Fruit fly (Drosophila melanogaster) whole organism, embryonic: ENCODE data around the gene Ubc4.

ENCODE experiments used
- Atf6 ChIP-seq: fragments of 200-800 bp; sonication (Bioruptor generic); IDR thresholded peaks from 2 replicates; pipeline ENCODE4 v1.3.6; 2022; ENCODE audit warnings: missing biosample characterization, missing genetic modification characterization
- CG1024 ChIP-seq: fragments of 200-800 bp; sonication (Bioruptor generic); IDR thresholded peaks from 2 replicates; pipeline ENCODE4 v1.3.6; 2022; ENCODE audit warnings: missing biosample characterization, missing genetic modification characterization
- CG10462 ChIP-seq: fragments of 200-800 bp; sonication (Bioruptor generic); optimal IDR thresholded peaks from 2 replicates; lab custom pipeline; 2016; ENCODE audit warnings: missing biosample characterization, missing genetic modification characterization
- CG11085 ChIP-seq: fragments of 200-800 bp; sonication (Bioruptor generic); IDR thresholded peaks from 2 replicates; pipeline ENCODE4 v1.3.6; 2022; ENCODE audit warnings: missing biosample characterization, missing genetic modification characterization
- CG11093 ChIP-seq: fragments of 200-800 bp; sonication (Bioruptor generic); IDR thresholded peaks from 3 replicates; pipeline ENCODE4 v1.3.6; 2022; ENCODE audit warnings: missing biosample characterization, missing genetic modification characterization
- CG12236 ChIP-seq: fragments of 200-800 bp; sonication (Bioruptor generic); optimal IDR thresholded peaks from 2 replicates; lab custom pipeline; 2016; ENCODE audit warnings: missing biosample characterization, missing genetic modification characterization
- CG12744 ChIP-seq: fragments of 200-800 bp; sonication (Bioruptor generic); optimal IDR thresholded peaks from 2 replicates; lab custom pipeline; 2016; ENCODE audit warnings: missing biosample characterization, missing genetic modification characterization
- CG13424 ChIP-seq: fragments of 200-800 bp; sonication (Bioruptor generic); optimal IDR thresholded peaks from 2 replicates; lab custom pipeline; 2019; ENCODE audit warnings: missing biosample characterization, mild to moderate bottlenecking, missing genetic modification characterization, moderate library complexity
- CG15514 ChIP-seq: fragments of 200-800 bp; sonication (Bioruptor generic); optimal IDR thresholded peaks from 3 replicates; lab custom pipeline; 2017; ENCODE audit warnings: missing biosample characterization, missing genetic modification characterization, mild to moderate bottlenecking, moderate library complexity, missing genetic modification reagents
- CG16779 ChIP-seq: fragments of 200-800 bp; sonication (Bioruptor generic); IDR thresholded peaks from 2 replicates; pipeline ENCODE4 v1.3.6; 2022; ENCODE audit warnings: missing biosample characterization, missing genetic modification characterization
- CG1792 ChIP-seq: fragments of 200-800 bp; sonication (Bioruptor generic); optimal IDR thresholded peaks from 2 replicates; lab custom pipeline; 2016; ENCODE audit warnings: missing biosample characterization, missing genetic modification characterization
- CG18262 ChIP-seq: fragments of 200-800 bp; optimal IDR thresholded peaks from 3 replicates; lab custom pipeline; 2019; ENCODE audit warnings: missing biosample characterization, mild to moderate bottlenecking, missing genetic modification characterization, moderate library complexity
- CG2875 ChIP-seq: fragments of 200-800 bp; sonication (Bioruptor generic); optimal IDR thresholded peaks from 2 replicates; lab custom pipeline; 2017; ENCODE audit warnings: missing biosample characterization, mild to moderate bottlenecking, missing genetic modification characterization, missing genetic modification reagents
- CG4617 ChIP-seq: fragments of 200-800 bp; sonication (Bioruptor generic); optimal IDR thresholded peaks from 3 replicates; lab custom pipeline; 2016; ENCODE audit warnings: missing biosample characterization, missing genetic modification characterization, borderline replicate concordance
- CG4854 ChIP-seq: fragments of 200-800 bp; sonication (Bioruptor generic); optimal IDR thresholded peaks from 2 replicates; lab custom pipeline; 2016; ENCODE audit warnings: missing biosample characterization, missing genetic modification characterization, inconsistent platforms
- CG7556 ChIP-seq: fragments of 200-800 bp; sonication (Bioruptor generic); optimal IDR thresholded peaks from 2 replicates; lab custom pipeline; 2017; ENCODE audit warnings: missing biosample characterization, mild to moderate bottlenecking, missing genetic modification characterization
- Dad ChIP-seq: fragments of 200-800 bp; sonication (Bioruptor generic); optimal IDR thresholded peaks from 3 replicates; lab custom pipeline; 2016; ENCODE audit warnings: missing biosample characterization, missing genetic modification characterization
- Dip2 ChIP-seq: fragments of 200-800 bp; sonication (Bioruptor generic); IDR thresholded peaks from 2 replicates; pipeline ENCODE4 v1.3.6; 2022; ENCODE audit warnings: missing biosample characterization, missing genetic modification characterization
- Ets65A ChIP-seq: fragments of 200-800 bp; sonication (Bioruptor generic); peaks from one replicate; lab custom pipeline; 2016; ENCODE audit warnings: missing biosample characterization, missing genetic modification characterization
- HLH4C ChIP-seq: fragments of 200-800 bp; sonication (Bioruptor generic); IDR thresholded peaks from 3 replicates; pipeline ENCODE4 v1.3.6; 2022; ENCODE audit warnings: missing biosample characterization, missing genetic modification characterization; ENCODE audit not compliant: partially characterized antibody
- Mrtf ChIP-seq: fragments of 200-800 bp; sonication (Bioruptor generic); IDR thresholded peaks from 3 replicates; pipeline ENCODE4 v1.3.6; 2022; ENCODE audit warnings: missing biosample characterization, missing genetic modification characterization
- Poxn ChIP-seq: fragments of 200-800 bp; sonication (Bioruptor generic); IDR thresholded peaks from 2 replicates; pipeline ENCODE4 v1.3.6; 2022; ENCODE audit warnings: missing biosample characterization, missing genetic modification characterization
- Six4 ChIP-seq: fragments of 200-800 bp; sonication (Bioruptor generic); optimal IDR thresholded peaks from 2 replicates; lab custom pipeline; 2016; ENCODE audit warnings: missing biosample characterization, missing genetic modification characterization
- Tbp ChIP-seq: fragments of >200 bp; optimal IDR thresholded peaks from 2 replicates; lab custom pipeline; 2018; ENCODE audit warnings: missing biosample characterization, missing genetic modification characterization
- Vsx1 ChIP-seq: fragments of 200-800 bp; sonication (Bioruptor generic); optimal IDR thresholded peaks from 2 replicates; lab custom pipeline; 2017; ENCODE audit warnings: missing biosample characterization, mild to moderate bottlenecking, missing genetic modification characterization, missing genetic modification reagents
- abd-A ChIP-seq: fragments of 200-800 bp; sonication (Bioruptor generic); optimal IDR thresholded peaks from 3 replicates; lab custom pipeline; 2019; ENCODE audit warnings: missing biosample characterization, mild to moderate bottlenecking, missing genetic modification characterization, moderate library complexity
- ase ChIP-seq: fragments of 200-800 bp; sonication (Bioruptor generic); IDR thresholded peaks from 3 replicates; pipeline ENCODE4 v1.3.6; 2022; ENCODE audit warnings: missing biosample characterization, missing genetic modification characterization
- ato ChIP-seq: fragments of 200-800 bp; sonication (Bioruptor generic); IDR thresholded peaks from 2 replicates; pipeline ENCODE4 v1.3.6; 2022; ENCODE audit warnings: missing biosample characterization, missing genetic modification characterization; ENCODE audit not compliant: partially characterized antibody
- bab2 ChIP-seq: fragments of 200-800 bp; sonication (Bioruptor generic); optimal IDR thresholded peaks from 2 replicates; lab custom pipeline; 2016; ENCODE audit warnings: missing biosample characterization, missing genetic modification characterization
- bbx ChIP-seq: fragments of 200-800 bp; sonication (Bioruptor generic); IDR thresholded peaks from 2 replicates; pipeline ENCODE4 v1.3.6; 2022; ENCODE audit warnings: missing biosample characterization, missing genetic modification characterization; ENCODE audit not compliant: partially characterized antibody
- btn ChIP-seq: fragments of 200-800 bp; sonication (Bioruptor generic); optimal IDR thresholded peaks from 2 replicates; lab custom pipeline; 2016; ENCODE audit warnings: missing biosample characterization, missing genetic modification characterization
- cas ChIP-seq: fragments of 200-800 bp; sonication (Bioruptor generic); IDR thresholded peaks from 2 replicates; pipeline ENCODE4 v1.3.6; 2022; ENCODE audit warnings: missing biosample characterization, missing genetic modification characterization
- cato ChIP-seq: fragments of 200-800 bp; sonication (Bioruptor generic); optimal IDR thresholded peaks from 2 replicates; lab custom pipeline; 2016; ENCODE audit warnings: missing biosample characterization, missing genetic modification characterization, borderline replicate concordance
- chm ChIP-seq: fragments of 200-800 bp; sonication (Bioruptor generic); IDR thresholded peaks from 2 replicates; pipeline ENCODE4 v1.3.6; 2022; ENCODE audit warnings: missing biosample characterization, missing genetic modification characterization
- cwo ChIP-seq: fragments of 200-800 bp; sonication (Bioruptor generic); optimal IDR thresholded peaks from 3 replicates; lab custom pipeline; 2017; ENCODE audit warnings: missing biosample characterization, missing genetic modification characterization, mild to moderate bottlenecking, moderate library complexity, missing genetic modification reagents
- dan ChIP-seq: fragments of 200-800 bp; sonication (Bioruptor generic); IDR thresholded peaks from 2 replicates; pipeline ENCODE4 v1.3.6; 2022; ENCODE audit warnings: missing biosample characterization, missing genetic modification characterization
- dysf ChIP-seq: fragments of 200-800 bp; sonication (Bioruptor generic); IDR thresholded peaks from 3 replicates; pipeline ENCODE4 v1.3.6; 2022; ENCODE audit warnings: missing biosample characterization, missing genetic modification characterization
- fd3F ChIP-seq: fragments of 200-800 bp; sonication (Bioruptor generic); optimal IDR thresholded peaks from 2 replicates; lab custom pipeline; 2018; ENCODE audit warnings: missing biosample characterization, mild to moderate bottlenecking, missing genetic modification characterization, moderate library complexity
- fu2 ChIP-seq: fragments of 200-800 bp; sonication (Bioruptor generic); optimal IDR thresholded peaks from 2 replicates; lab custom pipeline; 2016; ENCODE audit warnings: missing biosample characterization, missing genetic modification characterization
- grau ChIP-seq: fragments of 200-800 bp; optimal IDR thresholded peaks from 3 replicates; lab custom pipeline; 2019; ENCODE audit warnings: missing biosample characterization, mild to moderate bottlenecking, missing genetic modification characterization, moderate library complexity
- her ChIP-seq: fragments of 200-800 bp; sonication (Bioruptor generic); optimal IDR thresholded peaks from 2 replicates; lab custom pipeline; 2016; ENCODE audit warnings: missing biosample characterization, missing genetic modification characterization
- pita ChIP-seq: fragments of 200-800 bp; sonication (Bioruptor generic); optimal IDR thresholded peaks from 2 replicates; lab custom pipeline; 2017; ENCODE audit warnings: missing biosample characterization, mild to moderate bottlenecking, missing genetic modification characterization
- repo ChIP-seq: fragments of 200-800 bp; sonication (Bioruptor generic); optimal IDR thresholded peaks from 2 replicates; lab custom pipeline; 2016; ENCODE audit warnings: missing biosample characterization, missing genetic modification characterization
- sc ChIP-seq, 3 experiments: fragments of >200 bp in 2 of 3; fragments of 200-800 bp in 1 of 3; sonication (Bioruptor generic) in 1 of 3; optimal IDR thresholded peaks; 2 replicates in 2 of 3; 3 replicates in 1 of 3; lab custom pipeline; 2017; ENCODE audit warnings: mild to moderate bottlenecking in 1 of 3, missing biosample characterization in 1 of 3, missing genetic modification characterization in 1 of 3, missing genetic modification reagents in 1 of 3
- sna ChIP-seq: fragments of 200-800 bp; sonication (Bioruptor generic); IDR thresholded peaks from 2 replicates; pipeline ENCODE4 v1.3.6; 2022; ENCODE audit warnings: missing biosample characterization, missing genetic modification characterization; ENCODE audit not compliant: partially characterized antibody
- sob ChIP-seq: fragments of 200-800 bp; sonication (Bioruptor generic); IDR thresholded peaks from 2 replicates; pipeline ENCODE4 v1.3.6; 2022; ENCODE audit warnings: missing biosample characterization, missing genetic modification characterization
- stwl ChIP-seq: fragments of 200-800 bp; sonication (Bioruptor generic); optimal IDR thresholded peaks from 3 replicates; lab custom pipeline; 2018; ENCODE audit warnings: missing biosample characterization, mild to moderate bottlenecking, missing genetic modification characterization, moderate library complexity
- vvl ChIP-seq: fragments of 200-800 bp; sonication (Bioruptor generic); IDR thresholded peaks from 2 replicates; pipeline ENCODE4 v1.3.6; 2022; ENCODE audit warnings: missing biosample characterization, missing genetic modification characterization
- zen ChIP-seq: fragments of 200-800 bp; sonication (Bioruptor generic); optimal IDR thresholded peaks from 3 replicates; lab custom pipeline; 2018; ENCODE audit warnings: missing biosample characterization, mild to moderate bottlenecking, missing genetic modification characterization, moderate library complexity
- zfh1 ChIP-seq: fragments of 200-800 bp; sonication (Bioruptor generic); IDR thresholded peaks from 3 replicates; pipeline ENCODE4 v1.3.6; 2022; ENCODE audit warnings: missing biosample characterization, missing genetic modification characterization

Ubc4 gene

DNA sequence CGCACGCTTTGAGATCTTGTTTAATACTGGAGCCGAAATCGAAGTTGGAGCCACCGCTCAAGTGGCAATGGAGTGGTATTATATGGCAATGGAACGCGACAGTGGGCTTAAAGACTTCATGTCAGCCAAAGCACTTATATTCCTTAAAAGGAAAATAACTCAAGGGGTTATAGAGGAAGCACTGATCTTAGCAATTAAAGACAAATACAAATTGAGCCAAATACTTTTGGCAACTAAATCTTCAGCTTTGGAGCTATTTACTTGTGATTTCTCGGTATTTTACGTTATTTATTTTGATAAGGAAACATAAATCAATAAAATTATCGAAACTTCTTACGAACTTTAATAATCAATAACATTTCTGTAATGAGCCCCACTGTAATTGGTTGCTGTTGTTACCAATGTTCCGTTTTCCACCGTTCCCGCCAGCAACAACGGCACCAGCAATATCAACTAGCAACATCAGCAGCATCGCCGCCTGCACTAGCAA is 46.0 kb downstream of the Ubc4 start (continued):
- TF ChIP-seq cwo (GFP tag; lab: Kevin White, UChicago) (peak; percentile 82), zfh1 (GFP tag; lab: Robert Waterston, UW) (peak; percentile 85), Atf6 (GFP tag; lab: Robert Waterston, UW) (peak; percentile 85), ato (GFP tag; lab: Robert Waterston, UW) (no peak), Dad (GFP tag; lab: Kevin White, UChicago) (peak; percentile 51), grau (peak; percentile 84), cato (GFP tag; lab: Kevin White, UChicago) (peak; percentile 61), Tbp (no peak), CG18262 (tag; lab: Kevin White, UChicago) (peak; percentile 96), Ets65A (GFP tag; lab: Kevin White, UChicago) (peak; percentile 62), pita (GFP tag; lab: Kevin White, UChicago) (no peak), CG1024 (GFP tag; lab: Robert Waterston, UW) (peak; percentile 44; the same call in 1 of the 2 replicates), her (GFP tag; lab: Kevin White, UChicago) (peak; percentile 80), Six4 (GFP tag; lab: Kevin White, UChicago) (peak; percentile 78), abd-A (tag; lab: Kevin White, UChicago) (peak; percentile 29), btn (GFP tag; lab: Kevin White, UChicago) (peak; percentile 77), CG15514 (GFP tag; lab: Kevin White, UChicago) (peak; percentile 74), Mrtf (GFP tag; lab: Robert Waterston, UW) (peak; percentile 81), dan (GFP tag; lab: Robert Waterston, UW) (no peak), CG4617 (no peak), CG12744 (GFP tag; lab: Kevin White, UChicago) (peak; percentile 64), CG13424 (tag; lab: Kevin White, UChicago) (peak; percentile 87), CG10462 (peak; percentile 40), cas (GFP tag; lab: Robert Waterston, UW) (peak; percentile 70; the same call in 1 of the 2 replicates), chm (0 out of 2 replicates have a peak, but pooled peaks have one; percentile 18), sna (GFP tag; lab: Robert Waterston, UW) (no peak), dysf (peak; percentile 92), CG16779 (0 out of 2 replicates have a peak, but pooled peaks have one; percentile 42), fd3F (GFP tag; lab: Kevin White, UChicago) (peak; percentile 72), bab2 (GFP tag; lab: Kevin White, UChicago) (peak; percentile 49), CG2875 (GFP tag; lab: Kevin White, UChicago) (peak; percentile 82), sc (optimal IDR thresholded peaks at IDR 0.05; lab: Kevin White, UChicago) (no peak), sc (GFP tag; optimal IDR thresholded peaks at IDR 0.05; lab: Kevin White, UChicago) (peak; percentile 58), Vsx1 (GFP tag; lab: Kevin White, UChicago) (peak; percentile 86), ase (GFP tag; lab: Robert Waterston, UW) (peak; percentile 87), fu2 (GFP tag; lab: Kevin White, UChicago) (peak; percentile 5), CG1792 (GFP tag; lab: Kevin White, UChicago) (peak; percentile 84), zen (tag; lab: Kevin White, UChicago) (peak; percentile 7), HLH4C (no peak), vvl (GFP tag; lab: Robert Waterston, UW) (peak; percentile 89), CG7556 (GFP tag; lab: Kevin White, UChicago) (peak; percentile 92), repo (GFP tag; lab: Kevin White, UChicago) (peak; percentile 87), stwl (tag; lab: Kevin White, UChicago) (peak; percentile 45), Dip2 (GFP tag; lab: Robert Waterston, UW) (peak; percentile 45; the same call in 1 of the 2 replicates), bbx (GFP tag; lab: Robert Waterston, UW) (no peak), CG12236 (peak; percentile 7), CG11093 (peak; percentile 82), CG4854 (peak; percentile 79), CG11085 (GFP tag; lab: Robert Waterston, UW) (peak; percentile 65), Poxn (GFP tag; lab: Robert Waterston, UW) (no peak), sob (peak; percentile 86)
